Fruit fly (Drosophila melanogaster) ovary, adult (tissue): ENCODE measurements around the gene mdy.
A peak's percentile ranks its signal among the peaks of the same experiment; 100 is the strongest.

Source experiments
- CG17801 ChIP-seq: fragments of 200-800 bp; optimal IDR thresholded peaks from 2 replicates; lab custom pipeline; 2019; ENCODE audit warnings: missing biosample characterization, mild to moderate bottlenecking, missing genetic modification characterization, moderate library complexity; ENCODE audit not compliant: partially characterized antibody

mdy gene

dm6 chr2L:16815989-16816749 lies at the start of gene mdy:
Gene mdy, plus strand, starts transcription at chr2L:16816660.
- TF ChIP-seq CG17801 (GFP tag; lab: Kevin White, UChicago): peak; percentile 32

DNA sequence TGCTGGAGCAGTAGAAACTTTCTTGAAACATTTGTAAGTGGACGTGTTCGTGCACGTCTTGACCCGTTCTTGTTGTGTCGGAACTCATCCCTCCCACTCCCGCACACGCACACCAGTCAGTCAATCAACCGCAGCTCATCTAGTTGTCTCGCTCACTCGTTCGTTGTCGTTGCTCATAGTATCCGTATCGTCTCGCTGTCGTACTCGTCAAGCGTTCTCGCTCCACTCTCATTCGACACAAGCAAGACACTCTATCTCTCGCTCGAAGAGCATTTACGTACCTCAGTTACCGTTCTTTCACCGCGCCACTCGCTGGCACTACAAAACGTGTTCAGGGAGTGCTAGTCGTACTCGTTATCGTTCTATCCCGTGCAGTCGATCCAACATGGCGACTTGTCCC lies 28.9 kb upstream of the mdy start:
- TF ChIP-seq CG17801 (GFP tag; lab: Kevin White, UChicago): no peak

dm6 chr2L:16788885-16789284 lies 27.6 kb upstream of the mdy start:
- no peak for TF ChIP-seq CG17801 (GFP tag; lab: Kevin White, UChicago)

DNA sequence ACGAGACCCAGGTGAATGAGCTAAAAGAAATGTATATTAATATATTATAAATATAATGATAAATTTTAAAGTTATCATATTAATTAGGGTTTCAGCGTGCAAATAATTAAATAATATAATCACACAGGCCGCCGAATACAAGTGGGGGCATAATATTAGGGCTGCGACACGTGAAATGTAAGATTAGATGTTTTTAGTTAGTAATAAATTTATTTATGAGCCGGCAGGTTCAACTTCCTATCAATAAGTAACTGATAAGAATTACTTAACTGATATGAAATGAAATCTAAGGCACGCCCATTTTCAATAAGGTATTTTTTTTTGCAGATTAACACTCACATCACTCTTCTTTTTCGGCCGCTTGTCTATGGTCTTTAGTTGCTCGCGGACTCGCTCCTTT lies 26.6 kb upstream of the mdy start:
- no peak for TF ChIP-seq CG17801 (GFP tag; lab: Kevin White, UChicago)

- no peak for TF ChIP-seq CG17801 (GFP tag; lab: Kevin White, UChicago)
Measured at dm6 chr2L:16790671-16791270, 25.7 kb upstream of the mdy start, which contains the start of gene Cyt-b5-r. Gene Cyt-b5-r, minus strand, starts transcription at chr2L:16790721.

- no peak for TF ChIP-seq CG17801 (GFP tag; lab: Kevin White, UChicago)
Measured at dm6 chr2L:16791345-16791744, 25.1 kb upstream of the mdy start, which contains the start of gene CG17928. Gene CG17928, plus strand, starts transcription at chr2L:16791568.

dm6 chr2L:16793970-16794369 lies 22.5 kb upstream of the mdy start, which contains the start of gene Ugt37C2:
Gene Ugt37C2, plus strand, starts transcription at chr2L:16794211.
- TF ChIP-seq CG17801 (GFP tag; lab: Kevin White, UChicago): no peak

dm6 chr2L:16796104-16796645 lies 20.3 kb upstream of the mdy start, which contains the start of gene Ugt37E1:
Gene Ugt37E1, plus strand, starts transcription at chr2L:16796595.
- no peak for TF ChIP-seq CG17801 (GFP tag; lab: Kevin White, UChicago)

- no peak for TF ChIP-seq CG17801 (GFP tag; lab: Kevin White, UChicago)
Measured at dm6 chr2L:16798705-16799104, 17.8 kb upstream of the mdy start, which contains the start of gene Ugt37D1. Gene Ugt37D1, plus strand, starts transcription at chr2L:16799025.

DNA sequence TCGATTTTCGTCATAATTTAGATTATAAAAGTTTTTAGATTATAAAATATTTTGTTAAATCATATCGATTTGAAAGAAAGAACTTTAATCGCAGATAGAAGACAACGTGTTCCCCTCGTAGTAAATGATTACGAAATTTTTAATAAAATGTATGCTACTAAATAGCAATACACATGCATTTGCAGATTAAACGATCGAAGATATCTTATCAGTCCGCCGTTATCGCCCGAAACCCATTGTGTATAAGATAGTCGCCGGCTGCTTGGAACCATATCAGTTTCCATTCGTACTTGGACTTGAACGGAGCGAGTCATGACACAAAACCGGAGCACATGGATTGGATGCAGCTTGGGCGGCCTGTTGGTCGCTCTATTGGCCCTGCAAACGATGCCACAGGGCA lies 17.0 kb upstream of the mdy start:
- TF ChIP-seq CG17801 (GFP tag; lab: Kevin White, UChicago): no peak

DNA sequence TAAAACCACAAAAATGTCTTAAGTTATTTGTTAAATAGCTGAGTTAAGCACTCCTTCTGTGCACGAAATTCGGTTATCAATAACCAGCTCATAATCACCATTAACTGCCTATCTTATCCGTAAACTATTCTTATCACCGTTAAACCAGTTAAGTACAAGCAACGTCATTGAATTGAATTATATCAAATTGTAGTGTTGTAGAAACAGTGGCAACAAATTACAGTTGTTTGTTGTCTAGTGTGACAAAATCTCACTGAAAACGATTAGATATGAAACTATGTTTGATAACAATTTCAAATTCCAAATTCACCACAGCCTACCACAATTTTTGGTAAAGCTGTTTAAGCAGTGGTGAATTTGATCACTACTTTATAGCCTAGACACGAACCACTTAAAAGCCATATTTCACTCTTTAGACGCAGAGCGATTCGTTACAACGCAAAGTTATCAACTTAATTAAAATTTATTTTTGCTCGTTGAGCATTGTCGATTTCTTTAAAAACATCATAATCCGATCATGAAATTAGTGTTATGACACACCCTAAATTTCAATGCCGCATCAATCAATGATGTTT lies 14.8 kb upstream of the mdy start:
- TF ChIP-seq CG17801 (GFP tag; lab: Kevin White, UChicago): no peak

- TF ChIP-seq CG17801 (GFP tag; lab: Kevin White, UChicago): no peak
Measured at dm6 chr2L:16803638-16804037, 12.8 kb upstream of the mdy start.

- no peak for TF ChIP-seq CG17801 (GFP tag; lab: Kevin White, UChicago)
Measured at dm6 chr2L:16804376-16804934, 12.0 kb upstream of the mdy start, which contains the start of gene CG13272. Gene CG13272, plus strand, starts transcription at chr2L:16804884.

- TF ChIP-seq CG17801 (GFP tag; lab: Kevin White, UChicago): no peak
Measured at dm6 chr2L:16808752-16809151, 7.7 kb upstream of the mdy start.

dm6 chr2L:16816750-16817087 lies 259 bp downstream of the mdy start:
- TF ChIP-seq CG17801 (GFP tag; lab: Kevin White, UChicago): no peak
